Worm (Caenorhabditis elegans) whole organism, late embryonic: ENCODE results near the gene clec-233.

Experiments used
- Y22D7AL.16 ChIP-seq: sonication (generic microtip); optimal IDR thresholded peaks from 2 replicates; lab custom pipeline; 2016; ENCODE audit warnings: missing genetic modification characterization, missing compliant biosample characterization
- ama-1 ChIP-seq: fragments of 150-350 bp; optimal IDR thresholded peaks from 2 replicates; lab custom pipeline; 2014
- hlh-6 ChIP-seq: sonication (generic microtip); optimal IDR thresholded peaks from 2 replicates; lab custom pipeline; 2016; ENCODE audit warnings: missing genotype, missing genetic modification characterization, missing compliant biosample characterization

- TF ChIP-seq Y22D7AL.16 (tag; lab: Kevin White, UChicago), result no peak
- TF ChIP-seq hlh-6 (tag; lab: Kevin White, UChicago), result no peak
- no peak for TF ChIP-seq ama-1 (lab: Kevin White, UChicago)
Observed at ce11 chrV:16275347-16275746, 41.6 kb downstream of the clec-233 start, which contains the start of gene pacl-1.
